Worm (Caenorhabditis elegans): ENCODE measurements around the gene cpg-19.

ce11 chrX:16614094-16614493 is 7.5 kb upstream of the cpg-19 start:
- TF ChIP-seq pes-1 (GFP tag; IDR thresholded peaks at IDR 0.05) (no peak), sea-1 (GFP tag; conservative IDR thresholded peaks at IDR 0.05) (no peak), ets-7 (tag; optimal IDR thresholded peaks at IDR 0.05) (no peak), ama-1 (optimal IDR thresholded peaks at IDR 0.05) (no peak), tbx-37 (GFP tag; conservative IDR thresholded peaks at IDR 0.05) (no peak), flt-1 (GFP tag; IDR thresholded peaks at IDR 0.05) (no peak), hnd-1 (tag; optimal IDR thresholded peaks at IDR 0.05) (no peak), F13C5.2 (tag; optimal IDR thresholded peaks at IDR 0.05) (no peak), aly-1 (tag; optimal IDR thresholded peaks at IDR 0.05) (peak; percentile 39), scrt-1 (GFP tag; IDR thresholded peaks at IDR 0.05) (no peak), ceh-36 (tag; optimal IDR thresholded peaks at IDR 0.05) (no peak), B0310.2 (tag; optimal IDR thresholded peaks at IDR 0.05) (no peak), ceh-13 (GFP tag; optimal IDR thresholded peaks at IDR 0.05) (no peak), tra-4 (tag; optimal IDR thresholded peaks at IDR 0.05) (no peak)

Measured in whole organism, early embryonic.